Worm (Caenorhabditis elegans) whole organism, late embryonic: ENCODE results near the gene cnx-1.

Experiments
- dve-1 ChIP-seq: sonication (generic microtip); optimal IDR thresholded peaks from 2 replicates; lab custom pipeline; 2017; ENCODE audit warnings: antibody characterized with exemption, mild to moderate bottlenecking, missing genetic modification characterization, missing compliant biosample characterization
- pqm-1 ChIP-seq: sonication (generic microtip); optimal IDR thresholded peaks from 2 replicates; lab custom pipeline; 2016; ENCODE audit warnings: missing genetic modification characterization, missing compliant biosample characterization

ce11 chrIII:9804997-9805610 lies 11.8 kb downstream of the cnx-1 start, which contains the start of gene riok-3:
- TF ChIP-seq pqm-1 (tag; lab: Kevin White, UChicago) (no peak), dve-1 (tag; lab: Kevin White, UChicago) (no peak)
